Worm (Caenorhabditis elegans): ENCODE measurements around the gene mrps-18B.
A peak's percentile ranks its signal among the peaks of the same experiment; 100 is the strongest.

mrps-18B gene

DNA sequence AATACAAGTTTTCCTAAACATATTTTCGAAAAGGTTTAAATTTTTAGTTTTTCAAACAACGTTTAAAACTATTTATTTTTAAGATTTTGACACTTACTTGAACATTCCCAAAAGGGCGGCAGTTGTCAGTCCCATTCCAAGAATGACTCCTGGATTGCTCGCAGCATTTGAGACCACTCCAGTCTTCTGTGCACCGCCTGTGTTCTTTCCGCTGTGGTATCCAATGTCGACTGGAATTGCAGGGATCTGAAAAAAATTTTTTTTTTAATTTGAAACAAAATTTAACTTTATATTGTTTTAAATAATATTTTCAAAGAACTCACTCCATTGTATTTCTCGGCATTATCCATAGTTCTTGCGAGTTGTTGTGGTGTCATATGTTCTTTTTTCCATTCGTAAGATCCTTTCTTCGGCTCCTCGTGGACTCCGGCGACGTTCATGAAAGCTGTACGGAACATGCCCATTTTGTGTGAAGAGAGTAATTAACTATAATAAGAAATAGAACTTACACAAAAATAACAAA, 43.7 kb upstream of the mrps-18B start, which contains the start of gene M05D6.5:
Gene M05D6.5 (minus strand): TSS at position 473 of the 523 bp plus-strand sequence.
- TF ChIP-seq fos-1 (tag; optimal IDR thresholded peaks at IDR 0.05) (no peak), pqm-1 (tag; optimal IDR thresholded peaks at IDR 0.05) (no peak), ama-1 (optimal IDR thresholded peaks at IDR 0.05) (peak; percentile 89)

DNA sequence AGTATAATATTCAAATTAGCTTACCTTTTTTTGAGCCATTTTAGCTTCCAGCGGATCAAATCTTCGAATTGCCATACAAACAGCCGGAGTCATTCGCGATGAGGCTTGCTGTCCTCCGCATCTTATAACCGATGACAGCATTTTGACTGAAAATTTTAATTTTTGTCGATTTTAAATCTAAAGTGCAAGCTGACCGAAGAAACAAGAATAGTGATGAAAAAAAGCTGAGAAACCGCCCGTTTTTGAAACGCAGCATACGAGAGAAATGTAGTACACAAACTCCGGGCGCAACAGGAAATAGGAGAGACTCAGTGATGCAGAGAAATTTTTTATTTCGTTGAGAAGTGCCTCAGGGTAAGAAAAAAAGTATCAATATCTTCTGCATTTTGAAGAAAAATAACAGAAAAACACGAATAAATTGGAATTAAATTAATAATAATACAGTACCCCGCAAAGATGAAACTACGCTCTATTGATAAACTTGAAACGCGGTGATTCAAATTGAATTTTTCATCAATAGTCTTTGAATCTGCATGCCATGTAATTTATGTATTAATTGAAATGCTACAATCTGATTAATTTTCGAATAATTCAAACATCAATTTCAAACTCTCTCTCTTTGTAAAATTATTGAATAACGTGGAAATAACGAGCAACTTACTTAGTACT, 42.2 kb upstream of the mrps-18B start:
- TF ChIP-seq nfya-1 (tag; optimal IDR thresholded peaks at IDR 0.05; ENCODE audit: insufficient read depth) (peak; percentile 46), ztf-11 (tag; optimal IDR thresholded peaks at IDR 0.05) (no peak), ceh-9 (tag; optimal IDR thresholded peaks at IDR 0.05) (no peak), skn-1 (tag; optimal IDR thresholded peaks at IDR 0.05) (peak; percentile 13), tbx-2 (tag; optimal IDR thresholded peaks at IDR 0.05) (no peak), elt-2 (tag; optimal IDR thresholded peaks at IDR 0.05) (peak; percentile 7), nhr-25 (tag; optimal IDR thresholded peaks at IDR 0.05) (peak; percentile 34), lin-15B (tag; optimal IDR thresholded peaks at IDR 0.05) (peak; percentile 40), lin-39 (tag; optimal IDR thresholded peaks at IDR 0.05) (peak; percentile 39), ZK546.5 (tag; optimal IDR thresholded peaks at IDR 0.05) (no peak), daf-12 (tag; optimal IDR thresholded peaks at IDR 0.05) (no peak), unc-39 (tag; optimal IDR thresholded peaks at IDR 0.05) (no peak), nhr-67 (tag; optimal IDR thresholded peaks at IDR 0.05) (no peak), snpc-4 (tag; optimal IDR thresholded peaks at IDR 0.05) (no peak), pha-4 (tag; optimal IDR thresholded peaks at IDR 0.05) (peak; percentile 65), hmg-11 (tag; optimal IDR thresholded peaks at IDR 0.05) (no peak)

DNA sequence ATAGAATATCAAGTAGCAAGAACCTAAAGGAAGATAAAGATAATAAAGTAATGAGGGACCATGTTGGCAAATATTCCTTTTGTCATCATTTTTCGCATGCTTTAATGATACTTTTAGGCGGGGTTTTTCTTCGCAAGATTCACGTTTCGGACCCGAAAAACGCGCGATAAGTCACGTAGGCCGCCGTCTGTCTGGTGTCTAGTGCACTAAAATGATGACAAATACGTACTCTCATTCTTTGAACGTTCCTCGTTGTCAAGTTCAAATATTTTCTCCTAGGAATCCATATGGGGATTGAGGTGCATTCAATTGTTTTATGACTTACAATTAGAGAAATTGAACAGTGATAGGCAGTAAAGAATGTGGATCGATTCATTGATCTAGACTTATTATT, 41.7 kb upstream of the mrps-18B start, which contains the start of gene taap-1:
Gene taap-1 (minus strand): TSS at position 79 of the 394 bp plus-strand sequence.
- TF ChIP-seq pqm-1 (tag; optimal IDR thresholded peaks at IDR 0.05) = peak; percentile 4
- peak; percentile 94 for TF ChIP-seq skn-1 (tag; optimal IDR thresholded peaks at IDR 0.05)
- TF ChIP-seq aly-2 (tag; optimal IDR thresholded peaks at IDR 0.05) = no peak
- no peak for TF ChIP-seq lin-15B (tag; optimal IDR thresholded peaks at IDR 0.05)
- no peak for TF ChIP-seq daf-12 (tag; optimal IDR thresholded peaks at IDR 0.05)
- peak; percentile 34 for TF ChIP-seq nhr-43 (tag; optimal IDR thresholded peaks at IDR 0.05; ENCODE audit: poor library complexity, severe bottlenecking)
- TF ChIP-seq hmg-11 (tag; optimal IDR thresholded peaks at IDR 0.05) = no peak
- TF ChIP-seq nfya-1 (tag; optimal IDR thresholded peaks at IDR 0.05; ENCODE audit: insufficient read depth) = peak; percentile 17

DNA sequence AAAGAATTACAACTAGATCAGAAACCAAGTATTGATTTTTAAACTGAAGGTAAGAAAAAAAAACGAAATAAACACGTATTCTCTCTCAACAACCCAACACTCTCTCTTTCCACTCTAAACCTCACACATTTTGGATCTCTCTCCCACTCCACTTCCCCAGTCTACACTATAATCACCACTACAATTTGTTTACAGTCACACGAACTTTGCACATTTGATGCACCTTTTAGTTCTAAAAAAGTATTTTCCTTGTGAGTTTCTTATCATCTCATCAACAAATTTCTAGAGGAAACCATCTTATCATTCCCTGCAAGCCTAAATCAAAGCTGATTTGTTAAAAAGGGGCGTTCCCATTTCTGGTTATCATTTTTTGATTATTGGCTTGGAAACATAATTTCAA, 40.9 kb upstream of the mrps-18B start:
- TF ChIP-seq nfya-1 (tag; optimal IDR thresholded peaks at IDR 0.05; ENCODE audit: insufficient read depth) = peak; percentile 26
- no peak for TF ChIP-seq lin-15B (tag; optimal IDR thresholded peaks at IDR 0.05)
- TF ChIP-seq elt-2 (tag; optimal IDR thresholded peaks at IDR 0.05) = peak; percentile 96
- TF ChIP-seq egl-27 (tag; optimal IDR thresholded peaks at IDR 0.05) = no peak
- TF ChIP-seq nhr-11 (tag; optimal IDR thresholded peaks at IDR 0.05) = peak; percentile 33
- TF ChIP-seq jun-1 (tag; optimal IDR thresholded peaks at IDR 0.05) = peak; percentile 33
- no peak for TF ChIP-seq lsy-12 (tag; optimal IDR thresholded peaks at IDR 0.05)
- peak; percentile 5 for TF ChIP-seq nhr-43 (tag; optimal IDR thresholded peaks at IDR 0.05; ENCODE audit: poor library complexity, severe bottlenecking)
- TF ChIP-seq unc-39 (tag; optimal IDR thresholded peaks at IDR 0.05) = no peak
- TF ChIP-seq skn-1 (tag; optimal IDR thresholded peaks at IDR 0.05) = peak; percentile 32
- TF ChIP-seq ceh-28 (tag; optimal IDR thresholded peaks at IDR 0.05) = peak; percentile 31
- no peak for TF ChIP-seq ceh-16 (tag; optimal IDR thresholded peaks at IDR 0.05)
- no peak for TF ChIP-seq ztf-4 (tag; optimal IDR thresholded peaks at IDR 0.05)
- peak; percentile 26 for TF ChIP-seq nhr-25 (tag; optimal IDR thresholded peaks at IDR 0.05)
- peak; percentile 67 for TF ChIP-seq pha-4 (tag; optimal IDR thresholded peaks at IDR 0.05)
- peak; percentile 88 for TF ChIP-seq pqm-1 (tag; optimal IDR thresholded peaks at IDR 0.05)
- no peak for TF ChIP-seq snpc-4 (tag; optimal IDR thresholded peaks at IDR 0.05)

DNA sequence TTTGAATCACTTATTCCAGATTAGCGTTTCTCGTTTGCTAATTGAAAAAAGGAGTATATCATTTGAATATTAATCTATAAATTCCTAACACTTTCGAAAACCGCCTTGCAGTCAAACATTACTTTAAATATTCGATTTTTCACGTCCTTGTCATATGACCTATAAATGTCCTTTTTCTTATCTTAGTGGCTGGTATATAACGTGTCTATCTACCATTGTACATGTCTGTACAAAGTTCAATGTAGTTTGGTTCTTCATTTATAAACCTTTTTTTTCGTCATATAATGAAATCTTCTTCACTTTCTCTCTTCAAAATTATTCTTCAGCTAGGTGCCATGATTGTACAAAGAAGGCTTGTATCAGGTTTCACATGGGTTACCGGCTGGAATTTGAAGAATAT, 39.9 kb upstream of the mrps-18B start, which contains the start of gene gbh-2:
Gene gbh-2 (plus strand): TSS at position 277 of the 400 bp plus-strand sequence.
- TF ChIP-seq jun-1 (tag; optimal IDR thresholded peaks at IDR 0.05) = peak; percentile 16
- TF ChIP-seq nhr-12 (tag; optimal IDR thresholded peaks at IDR 0.05) = no peak
- peak; percentile 63 for TF ChIP-seq nhr-25 (tag; optimal IDR thresholded peaks at IDR 0.05)
- peak; percentile 48 for TF ChIP-seq ztf-4 (tag; optimal IDR thresholded peaks at IDR 0.05)
- TF ChIP-seq nhr-23 (tag; optimal IDR thresholded peaks at IDR 0.05) = peak; percentile 42
- no peak for TF ChIP-seq ceh-28 (tag; optimal IDR thresholded peaks at IDR 0.05)
- peak; percentile 11 for TF ChIP-seq pha-4 (tag; optimal IDR thresholded peaks at IDR 0.05)
- peak; percentile 67 for TF ChIP-seq skn-1 (tag; optimal IDR thresholded peaks at IDR 0.05)
- TF ChIP-seq nhr-43 (tag; optimal IDR thresholded peaks at IDR 0.05; ENCODE audit: poor library complexity, severe bottlenecking) = peak; percentile 46
- peak; percentile 95 for TF ChIP-seq pqm-1 (tag; optimal IDR thresholded peaks at IDR 0.05)
- TF ChIP-seq unc-62 (GFP tag; optimal IDR thresholded peaks at IDR 0.05) = no peak
- TF ChIP-seq elt-2 (tag; optimal IDR thresholded peaks at IDR 0.05) = peak; percentile 93
- TF ChIP-seq snpc-4 (tag; optimal IDR thresholded peaks at IDR 0.05) = peak; percentile 9
- TF ChIP-seq tbx-2 (tag; optimal IDR thresholded peaks at IDR 0.05) = no peak
